Worm (Caenorhabditis elegans): ENCODE data around the gene Y57A10B.7.

Gene Y57A10B.7

DNA sequence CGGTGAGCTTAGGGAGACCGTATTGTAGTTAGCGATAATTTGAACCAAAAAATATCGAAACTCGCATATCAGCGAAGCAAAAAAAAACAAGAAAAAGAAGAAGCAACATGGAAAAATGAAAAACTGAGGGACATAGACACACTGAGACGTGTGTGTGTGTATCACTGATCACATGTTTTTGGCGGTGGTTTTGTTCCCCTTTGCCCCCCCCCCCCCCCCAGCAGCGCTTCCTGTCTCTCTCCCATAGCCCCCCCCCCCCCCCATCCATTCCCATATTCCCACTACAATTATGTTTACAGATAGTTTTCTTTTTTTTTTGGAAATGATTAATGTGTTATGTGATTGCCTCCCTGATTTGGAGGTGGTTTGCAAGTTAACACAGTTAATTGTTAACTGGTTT, 24.4 kb downstream of the Y57A10B.7 start:
- TF ChIP-seq cebp-1 (GFP tag; IDR thresholded peaks at IDR 0.05) = no peak
- peak; percentile 9 for TF ChIP-seq cebp-1 (tag; optimal IDR thresholded peaks at IDR 0.05)
- peak; percentile 94 for TF ChIP-seq zfh-2 (GFP tag; conservative IDR thresholded peaks at IDR 0.05)
- no peak for TF ChIP-seq snpc-4 (GFP tag; optimal IDR thresholded peaks at IDR 0.05)
- TF ChIP-seq snpc-4 (tag; optimal IDR thresholded peaks at IDR 0.05) = no peak
- peak; percentile 55; the same call in 1 of the 2 replicates for TF ChIP-seq egrh-3 (GFP tag; IDR thresholded peaks at IDR 0.05)

DNA sequence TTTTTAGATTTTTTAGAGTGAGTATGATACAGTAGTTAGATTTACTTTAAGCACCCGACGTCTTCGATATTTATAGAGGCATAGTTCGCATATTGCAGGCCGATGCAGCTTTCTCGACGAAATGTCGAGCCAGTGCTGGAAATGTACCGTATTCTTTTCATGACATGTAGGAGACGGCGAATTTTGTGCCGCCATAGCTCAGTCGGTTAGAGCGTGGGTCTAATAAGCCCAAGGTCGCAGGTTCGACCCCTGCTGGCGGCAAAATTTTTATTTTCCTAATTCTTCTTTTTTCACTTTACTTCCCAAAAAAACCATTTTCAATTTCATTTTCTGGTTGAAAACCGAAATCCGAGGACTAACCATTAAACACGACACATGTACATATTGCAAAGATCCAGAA, 31.3 kb downstream of the Y57A10B.7 start:
- no peak for TF ChIP-seq lir-1 (GFP tag; conservative IDR thresholded peaks at IDR 0.05)
- no peak for TF ChIP-seq F55B11.4 (tag; optimal IDR thresholded peaks at IDR 0.05; ENCODE audit: borderline replicate concordance, insufficient read depth)
- no peak for TF ChIP-seq madf-8 (GFP tag; conservative IDR thresholded peaks at IDR 0.05)
- no peak for TF ChIP-seq bed-2 (GFP tag; IDR thresholded peaks at IDR 0.05)
- no peak for TF ChIP-seq F57A8.1 (GFP tag; optimal IDR thresholded peaks at IDR 0.05)
- no peak for TF ChIP-seq Y53G8AR.9 (GFP tag; conservative IDR thresholded peaks at IDR 0.05)
- no peak for TF ChIP-seq unc-130 (GFP tag; optimal IDR thresholded peaks at IDR 0.05)
- TF ChIP-seq atf-7 (tag; optimal IDR thresholded peaks at IDR 0.05) = no peak
- peak; percentile 38; the same call in 1 of the 2 replicates for TF ChIP-seq dox-1 (GFP tag; IDR thresholded peaks at IDR 0.05)
- TF ChIP-seq mel-28 (tag; optimal IDR thresholded peaks at IDR 0.05; ENCODE audit: borderline replicate concordance) = no peak
- no peak for TF ChIP-seq snpc-3.4 (tag; optimal IDR thresholded peaks at IDR 0.05)
- no peak for TF ChIP-seq xnd-1 (tag; optimal IDR thresholded peaks at IDR 0.05)
- no peak for TF ChIP-seq ceh-58 (GFP tag; IDR thresholded peaks at IDR 0.05)
- TF ChIP-seq B0035.1 (tag; optimal IDR thresholded peaks at IDR 0.05) = no peak
- TF ChIP-seq chd-7 (tag; optimal IDR thresholded peaks at IDR 0.05) = no peak
- no peak for TF ChIP-seq ekl-4 (GFP tag; IDR thresholded peaks at IDR 0.05)
- TF ChIP-seq hsf-1 (GFP tag; IDR thresholded peaks at IDR 0.05) = no peak
- TF ChIP-seq nfyb-1 (GFP tag; IDR thresholded peaks at IDR 0.05) = peak; percentile 72; the same call in 1 of the 2 replicates
- no peak for TF ChIP-seq ceh-40 (GFP tag; IDR thresholded peaks at IDR 0.05)
- no peak for TF ChIP-seq bed-1 (GFP tag; IDR thresholded peaks at IDR 0.05)
- no peak for TF ChIP-seq ceh-100 (GFP tag; IDR thresholded peaks at IDR 0.05)
- TF ChIP-seq attf-6 (GFP tag; IDR thresholded peaks at IDR 0.05) = no peak
- no peak for TF ChIP-seq dpff-1 (tag; optimal IDR thresholded peaks at IDR 0.05)
- TF ChIP-seq lin-54 (GFP tag; optimal IDR thresholded peaks at IDR 0.05) = no peak
- TF ChIP-seq nhr-27 (tag; optimal IDR thresholded peaks at IDR 0.05) = no peak
- no peak for TF ChIP-seq ztf-22 (GFP tag; optimal IDR thresholded peaks at IDR 0.05)
- no peak for TF ChIP-seq ztf-28 (GFP tag; IDR thresholded peaks at IDR 0.05)
- TF ChIP-seq egl-18 (GFP tag; IDR thresholded peaks at IDR 0.05) = no peak
- TF ChIP-seq aptf-3 (GFP tag; IDR thresholded peaks at IDR 0.05) = no peak
- TF ChIP-seq hmg-1.2 (GFP tag; IDR thresholded peaks at IDR 0.05) = peak; percentile 42; the same call in 1 of the 2 replicates
- no peak for TF ChIP-seq F39B2.1 (GFP tag; IDR thresholded peaks at IDR 0.05)
- TF ChIP-seq pbrm-1 (GFP tag; IDR thresholded peaks at IDR 0.05) = no peak
- TF ChIP-seq F33H1.4 (GFP tag; IDR thresholded peaks at IDR 0.05) = 0 out of 2 replicates have a peak, but pooled peaks have one; percentile 33
- TF ChIP-seq rpc-1 (optimal IDR thresholded peaks at IDR 0.05) = peak; percentile 52
- TF ChIP-seq rpc-1 (tag; optimal IDR thresholded peaks at IDR 0.05) = peak; percentile 75
- no peak for TF ChIP-seq F52B5.7 (tag; optimal IDR thresholded peaks at IDR 0.05)
- TF ChIP-seq tlf-1 (GFP tag; optimal IDR thresholded peaks at IDR 0.05) = no peak
- TF ChIP-seq F37B4.10 (GFP tag; IDR thresholded peaks at IDR 0.05) = no peak
- no peak for TF ChIP-seq T07F8.4 (tag; optimal IDR thresholded peaks at IDR 0.05)
- TF ChIP-seq athp-1 (tag; optimal IDR thresholded peaks at IDR 0.05) = no peak
- no peak for TF ChIP-seq ZK185.1 (tag; optimal IDR thresholded peaks at IDR 0.05; ENCODE audit: poor library complexity, severe bottlenecking)
- no peak for TF ChIP-seq nfya-1 (tag; optimal IDR thresholded peaks at IDR 0.05; ENCODE audit: borderline replicate concordance, insufficient read depth)
- TF ChIP-seq attf-3 (GFP tag; conservative IDR thresholded peaks at IDR 0.05) = no peak

All from whole organism, young adult.